Fruit fly (Drosophila melanogaster) whole organism, wandering third instar larva: Measurements from ENCODE around the gene CG15386.

Experiments
- Abd-B ChIP-seq: fragments of >200 bp; optimal IDR thresholded peaks from 2 replicates; lab custom pipeline; 2017; ENCODE audit warnings: missing biosample characterization, missing genetic modification characterization
- CG32264 ChIP-seq: fragments of 200-800 bp; sonication (Bioruptor generic); optimal IDR thresholded peaks from 2 replicates; lab custom pipeline; 2016; ENCODE audit warnings: missing biosample characterization, missing genetic modification characterization
- CG9705 ChIP-seq: fragments of 200-800 bp; sonication (Bioruptor generic); optimal IDR thresholded peaks from 2 replicates; lab custom pipeline; 2018; ENCODE audit warnings: missing biosample characterization, mild to moderate bottlenecking, missing genetic modification characterization
- CrebA ChIP-seq: fragments of 200-800 bp; sonication (Bioruptor generic); optimal IDR thresholded peaks from 2 replicates; lab custom pipeline; 2016; ENCODE audit warnings: missing biosample characterization, mild to moderate bottlenecking, missing genetic modification characterization, borderline replicate concordance
- Dfd ChIP-seq: fragments of >200 bp; optimal IDR thresholded peaks from 2 replicates; lab custom pipeline; 2017; ENCODE audit warnings: missing biosample characterization, missing genetic modification characterization
- Dif ChIP-seq: fragments of 200-275, 200-300 bp; sonication (Bioruptor generic); optimal IDR thresholded peaks from 2 replicates; lab custom pipeline; 2018; ENCODE audit warnings: missing biosample characterization, missing genetic modification characterization; ENCODE audit not compliant: partially characterized antibody
- GATAd ChIP-seq: sonication (Bioruptor generic); optimal IDR thresholded peaks from 2 replicates; lab custom pipeline; 2016; ENCODE audit warnings: missing biosample characterization, missing genetic modification characterization
- HLH106 ChIP-seq: fragments of 200-800 bp; optimal IDR thresholded peaks from 3 replicates; lab custom pipeline; 2019; ENCODE audit warnings: missing biosample characterization, mild to moderate bottlenecking, missing genetic modification characterization, moderate library complexity
- Hnf4 ChIP-seq: fragments of 200-800 bp; sonication (Bioruptor generic); optimal IDR thresholded peaks from 2 replicates; lab custom pipeline; 2016; ENCODE audit warnings: missing biosample characterization, mild to moderate bottlenecking, missing genetic modification characterization
- Hr78 ChIP-seq: fragments of >200 bp; optimal IDR thresholded peaks from 2 replicates; lab custom pipeline; 2017; ENCODE audit warnings: missing biosample characterization, missing genetic modification characterization
- Hr83 ChIP-seq: fragments of 200-300 bp; sonication (Bioruptor generic); optimal IDR thresholded peaks from 2 replicates; lab custom pipeline; 2016; ENCODE audit warnings: missing biosample characterization, mild to moderate bottlenecking, missing genetic modification characterization, moderate library complexity; ENCODE audit not compliant: poor library complexity, severe bottlenecking
- Jra ChIP-seq: sonication (Bioruptor generic); optimal IDR thresholded peaks from 2 replicates; lab custom pipeline; 2016; ENCODE audit warnings: missing biosample characterization, missing genetic modification characterization
- Mio ChIP-seq: sonication (Bioruptor generic); optimal IDR thresholded peaks from 2 replicates; lab custom pipeline; 2016; ENCODE audit warnings: missing biosample characterization, missing genetic modification characterization
- Myc ChIP-seq: fragments of >200 bp; optimal IDR thresholded peaks from 2 replicates; lab custom pipeline; 2017
- N ChIP-seq: fragments of >200 bp; optimal IDR thresholded peaks from 2 replicates; lab custom pipeline; 2018; ENCODE audit warnings: missing biosample characterization, missing external identifiers, missing genetic modification characterization
- OdsH ChIP-seq: fragments of 200-800 bp; sonication (Bioruptor generic); optimal IDR thresholded peaks from 2 replicates; lab custom pipeline; 2016; ENCODE audit warnings: missing biosample characterization, mild to moderate bottlenecking, missing genetic modification characterization
- Rel ChIP-seq, 2 experiments: fragments of 200-800 bp; sonication (Bioruptor generic) in 1 of 2; optimal IDR thresholded peaks; 2 replicates in 1 of 2; 3 replicates in 1 of 2; lab custom pipeline; 2016 to 2019; ENCODE audit warnings: mild to moderate bottlenecking in 2 of 2, missing biosample characterization in 2 of 2, missing genetic modification characterization in 2 of 2, moderate library complexity in 1 of 2
- Sp1 ChIP-seq: fragments of 200-800 bp; sonication (Bioruptor generic); optimal IDR thresholded peaks from 3 replicates; lab custom pipeline; 2019; ENCODE audit warnings: missing biosample characterization, mild to moderate bottlenecking, missing genetic modification characterization, moderate library complexity
- Vsx2 ChIP-seq: fragments of 200-300, 225-300 bp; sonication (Bioruptor generic); optimal IDR thresholded peaks from 2 replicates; lab custom pipeline; 2018; ENCODE audit warnings: missing biosample characterization, missing genetic modification characterization; ENCODE audit not compliant: partially characterized antibody
- br ChIP-seq: fragments of 200-800 bp; sonication (Bioruptor generic); optimal IDR thresholded peaks from 2 replicates; lab custom pipeline; 2016; ENCODE audit warnings: missing biosample characterization, missing genetic modification characterization
- brk ChIP-seq: fragments of 200-800 bp; sonication (Bioruptor generic); optimal IDR thresholded peaks from 2 replicates; lab custom pipeline; 2016; ENCODE audit warnings: missing biosample characterization, mild to moderate bottlenecking, missing genetic modification characterization
- dl ChIP-seq, 2 experiments: fragments of 175-275, 200-275 bp in 1 of 2; fragments of 200-275 bp in 1 of 2; sonication (Bioruptor generic); optimal IDR thresholded peaks; lab custom pipeline; 2018; ENCODE audit warnings: mild to moderate bottlenecking in 2 of 2, missing biosample characterization in 2 of 2, missing genetic modification characterization in 2 of 2, moderate library complexity in 2 of 2; ENCODE audit not compliant: partially characterized antibody in 2 of 2, insufficient read depth in 1 of 2
- dmrt93B ChIP-seq: fragments of 200-800 bp; sonication (Bioruptor generic); optimal IDR thresholded peaks from 2 replicates; lab custom pipeline; 2018; ENCODE audit warnings: missing biosample characterization, mild to moderate bottlenecking, missing genetic modification characterization
- dsf ChIP-seq: sonication (Bioruptor generic); optimal IDR thresholded peaks from 2 replicates; lab custom pipeline; 2016; ENCODE audit warnings: missing biosample characterization, missing genetic modification characterization, borderline replicate concordance
- ey ChIP-seq: fragments of 200-800 bp; sonication (Bioruptor generic); optimal IDR thresholded peaks from 2 replicates; lab custom pipeline; 2016; ENCODE audit warnings: missing biosample characterization, missing genetic modification characterization
- foxo ChIP-seq, 2 experiments: fragments of 200-800 bp; sonication (Bioruptor generic); optimal IDR thresholded peaks; 2 replicates in 1 of 2; 3 replicates in 1 of 2; lab custom pipeline; 2016 to 2017; ENCODE audit warnings: missing biosample characterization in 2 of 2, missing genetic modification characterization in 2 of 2
- fru ChIP-seq: fragments of 200-800 bp; sonication (Bioruptor generic); optimal IDR thresholded peaks from 3 replicates; lab custom pipeline; 2016; ENCODE audit warnings: missing biosample characterization, mild to moderate bottlenecking, missing genetic modification characterization
- h ChIP-seq: fragments of 200-800 bp; sonication (Bioruptor generic); optimal IDR thresholded peaks from 3 replicates; lab custom pipeline; 2016; ENCODE audit warnings: missing biosample characterization, mild to moderate bottlenecking, missing genetic modification characterization
- jim ChIP-seq: fragments of 175-275, 200-325 bp; sonication (Bioruptor generic); optimal IDR thresholded peaks from 2 replicates; lab custom pipeline; 2016; ENCODE audit warnings: missing biosample characterization, mild to moderate bottlenecking, missing genetic modification characterization
- lola ChIP-seq: fragments of >200 bp; optimal IDR thresholded peaks from 2 replicates; lab custom pipeline; 2017; ENCODE audit warnings: missing biosample characterization, missing genetic modification characterization
- pan ChIP-seq: fragments of >200 bp; optimal IDR thresholded peaks from 2 replicates; lab custom pipeline; 2017
- psq ChIP-seq: fragments of 200-800 bp; sonication (Bioruptor generic); optimal IDR thresholded peaks from 3 replicates; lab custom pipeline; 2017; ENCODE audit warnings: missing biosample characterization, mild to moderate bottlenecking, missing genetic modification characterization, moderate library complexity
- rgr ChIP-seq: fragments of 200-800 bp; sonication (Bioruptor generic); optimal IDR thresholded peaks from 3 replicates; lab custom pipeline; 2016; ENCODE audit warnings: missing biosample characterization, mild to moderate bottlenecking, missing genetic modification characterization
- sage ChIP-seq: fragments of 200-800 bp; sonication (Bioruptor generic); optimal IDR thresholded peaks from 2 replicates; lab custom pipeline; 2016; ENCODE audit warnings: missing biosample characterization, mild to moderate bottlenecking, missing genetic modification characterization
- sv ChIP-seq: fragments of 200-800 bp; sonication (Bioruptor generic); optimal IDR thresholded peaks from 3 replicates; lab custom pipeline; 2016; ENCODE audit warnings: missing biosample characterization, missing genetic modification characterization
- tai ChIP-seq: sonication (Bioruptor generic); optimal IDR thresholded peaks from 2 replicates; lab custom pipeline; 2016; ENCODE audit warnings: missing biosample characterization, missing genetic modification characterization
- usp ChIP-seq: fragments of >200 bp; optimal IDR thresholded peaks from 2 replicates; lab custom pipeline; 2017; ENCODE audit warnings: missing biosample characterization, missing genetic modification characterization
- woc ChIP-seq: sonication (Bioruptor generic); optimal IDR thresholded peaks from 2 replicates; lab custom pipeline; 2016; ENCODE audit warnings: missing biosample characterization, mild to moderate bottlenecking, missing genetic modification characterization

Gene CG15386

DNA sequence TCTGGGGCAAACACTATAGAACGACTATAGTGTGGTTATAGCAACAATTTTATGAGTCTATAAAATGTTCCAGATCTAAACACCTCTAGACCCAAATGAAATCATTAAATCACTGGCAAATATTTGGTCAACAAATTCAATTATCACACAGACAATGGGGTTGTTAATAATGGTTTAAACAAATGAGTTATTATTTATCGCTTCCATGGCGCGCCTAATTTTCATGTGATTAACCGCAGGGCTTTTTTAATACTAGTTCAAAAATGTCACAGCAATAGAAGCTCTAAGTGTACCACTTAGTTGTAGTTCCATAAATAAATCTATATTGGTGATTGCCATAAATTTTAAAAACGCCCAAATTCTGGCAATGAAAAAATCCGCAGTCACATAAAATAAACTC is 8.0 kb downstream of the CG15386 start, which contains the start of gene CG33124:
Gene CG33124 (minus strand): TSS at position 101 of the 400 bp plus-strand sequence.
- no peak for TF ChIP-seq GATAd (GFP tag; lab: Kevin White, UChicago)
- no peak for TF ChIP-seq Jra (GFP tag; lab: Kevin White, UChicago)
- no peak for TF ChIP-seq CG32264 (GFP tag; lab: Kevin White, UChicago)
- no peak for TF ChIP-seq Rel (GFP tag; optimal IDR thresholded peaks at IDR 0.05; lab: Kevin White, UChicago)
- no peak for TF ChIP-seq Rel (tag; optimal IDR thresholded peaks at IDR 0.05; lab: Kevin White, UChicago)
- TF ChIP-seq Sp1: no peak
- no peak for TF ChIP-seq Dfd (GFP tag; lab: Kevin White, UChicago)
- TF ChIP-seq HLH106 (tag; lab: Kevin White, UChicago): no peak
- no peak for TF ChIP-seq lola (GFP tag; lab: Kevin White, UChicago)
- no peak for TF ChIP-seq Dif (GFP tag; lab: Kevin White, UChicago)
- no peak for TF ChIP-seq OdsH (GFP tag; lab: Kevin White, UChicago)
- TF ChIP-seq jim: no peak
- TF ChIP-seq Hr78 (GFP tag; lab: Kevin White, UChicago): no peak
- TF ChIP-seq br (GFP tag; lab: Kevin White, UChicago): no peak

DNA sequence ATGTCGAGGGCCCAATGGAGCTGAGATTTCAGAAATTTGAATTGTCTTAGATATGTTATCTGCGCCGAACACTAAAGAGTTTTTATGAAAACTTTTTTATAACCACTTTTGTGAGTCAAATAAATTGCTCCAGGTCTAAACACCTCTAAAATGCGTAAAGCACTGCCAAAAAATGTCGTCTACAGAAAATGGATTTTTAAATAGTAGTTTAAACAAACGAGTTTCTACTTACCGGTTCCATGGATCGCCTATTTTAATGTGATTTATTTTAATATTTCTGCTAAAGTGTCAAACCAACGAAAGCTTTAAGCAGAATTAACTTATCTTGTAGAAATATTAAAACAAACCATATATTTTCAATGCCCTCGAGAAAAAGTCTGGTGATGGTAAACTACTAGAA is 11.0 kb downstream of the CG15386 start, which contains the start of gene CG31668:
Gene CG31668 (minus strand): TSS at position 101 of the 400 bp plus-strand sequence.
- TF ChIP-seq dl (GFP tag; optimal IDR thresholded peaks at IDR 0.05; lab: Kevin White, UChicago; ENCODE audit: insufficient read depth in 1 of 2, partially characterized antibody in 2 of 2) (no peak), sv (GFP tag; lab: Kevin White, UChicago) (no peak), Hr78 (GFP tag; lab: Kevin White, UChicago) (no peak), lola (GFP tag; lab: Kevin White, UChicago) (no peak), Sp1 (no peak), br (GFP tag; lab: Kevin White, UChicago) (no peak), brk (GFP tag; lab: Kevin White, UChicago) (no peak), Hnf4 (GFP tag; lab: Kevin White, UChicago) (no peak), h (GFP tag; lab: Kevin White, UChicago) (no peak), Hr83 (GFP tag; lab: Kevin White, UChicago) (no peak), fru (GFP tag; lab: Kevin White, UChicago) (no peak), usp (GFP tag; lab: Kevin White, UChicago) (no peak), dmrt93B (GFP tag; lab: Kevin White, UChicago) (no peak)

DNA sequence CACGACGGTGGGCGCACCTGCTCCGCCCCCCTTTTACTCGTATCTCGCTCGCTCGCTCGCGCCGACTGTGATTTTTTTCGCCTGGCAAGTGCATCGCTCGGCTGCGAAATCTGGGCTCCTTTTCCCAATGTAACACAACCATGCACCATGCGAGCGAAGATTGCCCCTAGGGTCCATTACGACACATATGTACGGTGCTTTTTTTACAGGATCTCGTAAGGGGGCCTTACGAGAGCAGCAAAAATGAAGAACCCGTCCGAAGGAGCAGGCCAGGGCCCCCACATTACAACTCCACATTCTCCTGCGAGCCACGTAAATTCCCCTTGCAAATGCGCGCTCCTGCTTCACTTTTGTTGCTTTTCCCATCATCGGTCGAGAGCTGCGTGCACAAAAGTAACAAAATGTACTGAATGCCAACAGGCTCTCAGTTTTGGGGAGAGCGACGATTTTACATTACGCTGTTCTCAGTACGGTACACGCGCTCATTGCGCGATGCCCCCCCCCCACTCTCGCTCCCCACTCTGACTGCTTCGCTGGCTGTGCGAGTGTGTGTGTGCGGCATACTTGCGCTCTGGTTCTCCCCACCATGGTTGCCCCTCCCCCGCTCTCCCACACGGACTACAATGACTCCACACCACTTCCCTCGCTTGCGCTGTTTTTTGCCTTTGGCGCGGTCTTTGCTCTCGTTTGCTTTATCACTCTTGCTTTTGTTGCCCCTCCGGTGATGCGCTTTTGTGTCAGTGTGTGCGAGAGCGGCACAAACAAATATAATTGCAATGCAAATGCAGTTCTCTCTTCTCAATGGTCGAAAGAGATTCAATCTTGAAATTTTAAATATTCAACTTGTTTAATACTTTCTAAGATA is 14.0 kb downstream of the CG15386 start:
- TF ChIP-seq Vsx2: peak; percentile 77
- TF ChIP-seq CrebA (GFP tag; lab: Kevin White, UChicago): peak; percentile 50
- no peak for TF ChIP-seq woc (GFP tag; lab: Kevin White, UChicago)
- TF ChIP-seq N (GFP tag; lab: Kevin White, UChicago): no peak
- peak; percentile 66 for TF ChIP-seq jim
- no peak for TF ChIP-seq CG32264 (GFP tag; lab: Kevin White, UChicago)
- TF ChIP-seq h (GFP tag; lab: Kevin White, UChicago): peak; percentile 78
- TF ChIP-seq dl (GFP tag; optimal IDR thresholded peaks at IDR 0.05; lab: Kevin White, UChicago; ENCODE audit: insufficient read depth in 1 of 2, partially characterized antibody in 2 of 2): peak; percentile 68 to 85
- peak in 1 of 2 experiments; percentile 44 for TF ChIP-seq foxo (GFP tag; optimal IDR thresholded peaks at IDR 0.05; lab: Kevin White, UChicago)
- no peak for TF ChIP-seq Hr78 (GFP tag; lab: Kevin White, UChicago)
- peak; percentile 27 for TF ChIP-seq ey (GFP tag; lab: Kevin White, UChicago)
- peak; percentile 93 for TF ChIP-seq Dif (GFP tag; lab: Kevin White, UChicago)
- no peak for TF ChIP-seq Dfd (GFP tag; lab: Kevin White, UChicago)
- peak; percentile 10 for TF ChIP-seq HLH106 (tag; lab: Kevin White, UChicago)
- TF ChIP-seq br (GFP tag; lab: Kevin White, UChicago): peak; percentile 46
- no peak for TF ChIP-seq Mio (GFP tag; lab: Kevin White, UChicago)
- peak; percentile 97 for TF ChIP-seq psq
- no peak for TF ChIP-seq brk (GFP tag; lab: Kevin White, UChicago)
- TF ChIP-seq Abd-B: no peak
- TF ChIP-seq Myc (lab: Kevin White, UChicago): no peak
- TF ChIP-seq usp (GFP tag; lab: Kevin White, UChicago): no peak
- peak; percentile 60 for TF ChIP-seq sage (GFP tag; lab: Kevin White, UChicago)
- TF ChIP-seq CG9705: no peak
- TF ChIP-seq Jra (GFP tag; lab: Kevin White, UChicago): peak; percentile 64
- peak; percentile 37 for TF ChIP-seq Hnf4 (GFP tag; lab: Kevin White, UChicago)
- peak; percentile 78 for TF ChIP-seq Hr83 (GFP tag; lab: Kevin White, UChicago)
- TF ChIP-seq dsf (GFP tag; lab: Kevin White, UChicago): no peak
- TF ChIP-seq fru (GFP tag; lab: Kevin White, UChicago): peak; percentile 91
- TF ChIP-seq OdsH (GFP tag; lab: Kevin White, UChicago): no peak
- peak; percentile 92 for TF ChIP-seq tai
- peak; percentile 66 for TF ChIP-seq rgr (GFP tag; lab: Kevin White, UChicago)
- TF ChIP-seq GATAd (GFP tag; lab: Kevin White, UChicago): no peak
- peak; percentile 26 for TF ChIP-seq Sp1
- TF ChIP-seq pan (lab: Kevin White, UChicago): no peak
- no peak for TF ChIP-seq dmrt93B (GFP tag; lab: Kevin White, UChicago)
- no peak for TF ChIP-seq lola (GFP tag; lab: Kevin White, UChicago)
- TF ChIP-seq Rel (GFP tag; optimal IDR thresholded peaks at IDR 0.05; lab: Kevin White, UChicago): peak; percentile 42
- TF ChIP-seq Rel (tag; optimal IDR thresholded peaks at IDR 0.05; lab: Kevin White, UChicago): peak; percentile 95
- no peak for TF ChIP-seq sv (GFP tag; lab: Kevin White, UChicago)
